Worm (Caenorhabditis elegans): ENCODE results near the gene Y53F4B.36.

The Y53F4B.36 gene

DNA sequence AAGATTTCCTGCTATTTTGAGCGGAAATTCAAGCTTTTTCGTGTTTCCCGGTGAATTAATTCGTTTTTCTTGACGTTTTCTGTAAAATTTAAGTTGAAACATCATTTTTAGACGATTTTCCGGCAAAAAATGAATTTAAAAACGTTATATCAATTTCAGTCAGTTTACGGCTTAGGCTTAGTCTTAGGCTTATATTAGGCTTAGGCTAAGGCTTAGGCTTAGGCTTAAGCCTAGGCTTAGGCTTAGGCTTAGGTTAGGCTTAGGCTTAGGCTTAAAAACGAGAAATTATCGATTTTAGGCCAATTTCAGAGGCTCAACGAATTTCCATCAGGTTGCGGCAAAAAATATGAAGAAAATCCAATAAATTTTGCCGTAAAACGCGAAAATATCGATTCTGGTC, 33.1 kb downstream of the Y53F4B.36 start:
- no peak for TF ChIP-seq unc-62 (GFP tag; optimal IDR thresholded peaks at IDR 0.05)

- TF ChIP-seq unc-62 (GFP tag; optimal IDR thresholded peaks at IDR 0.05), result no peak
Measured at ce11 chrII:15209309-15209708, 33.6 kb downstream of the Y53F4B.36 start.

DNA sequence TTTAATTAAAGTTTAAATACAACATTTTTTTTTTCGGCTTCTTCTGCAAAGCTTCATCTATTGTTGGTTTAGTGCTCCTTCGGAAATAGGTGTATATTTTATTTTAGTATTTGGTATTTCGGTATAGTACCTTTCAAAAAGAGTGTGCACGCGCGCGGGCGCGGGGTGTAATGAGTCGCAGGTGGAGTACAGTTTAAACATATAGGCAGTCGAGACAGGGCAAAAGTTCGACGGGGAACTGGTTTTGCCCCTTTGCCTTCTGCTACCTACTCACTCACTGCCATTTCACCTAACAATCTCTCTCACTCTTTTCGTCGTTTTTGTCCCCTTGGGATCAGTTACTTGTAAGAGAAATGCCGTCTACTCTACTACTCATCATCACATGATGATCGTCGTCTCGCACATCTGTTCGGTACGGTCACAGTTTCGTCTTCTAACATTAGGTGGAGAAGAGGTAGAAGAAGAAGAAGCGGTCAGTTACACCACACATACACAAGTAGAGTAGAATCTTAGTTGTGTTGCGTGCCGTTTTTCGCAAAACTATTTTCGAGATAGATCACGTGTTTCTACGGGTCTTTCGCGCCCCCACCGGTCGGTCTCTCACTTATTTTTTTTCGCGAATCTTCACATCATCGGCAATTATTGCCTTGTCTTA, 36.6 kb downstream of the Y53F4B.36 start:
- TF ChIP-seq unc-62 (GFP tag; optimal IDR thresholded peaks at IDR 0.05), result no peak

ce11 chrII:15213732-15214131, 38.0 kb downstream of the Y53F4B.36 start:
- TF ChIP-seq unc-62 (GFP tag; optimal IDR thresholded peaks at IDR 0.05), result no peak

DNA sequence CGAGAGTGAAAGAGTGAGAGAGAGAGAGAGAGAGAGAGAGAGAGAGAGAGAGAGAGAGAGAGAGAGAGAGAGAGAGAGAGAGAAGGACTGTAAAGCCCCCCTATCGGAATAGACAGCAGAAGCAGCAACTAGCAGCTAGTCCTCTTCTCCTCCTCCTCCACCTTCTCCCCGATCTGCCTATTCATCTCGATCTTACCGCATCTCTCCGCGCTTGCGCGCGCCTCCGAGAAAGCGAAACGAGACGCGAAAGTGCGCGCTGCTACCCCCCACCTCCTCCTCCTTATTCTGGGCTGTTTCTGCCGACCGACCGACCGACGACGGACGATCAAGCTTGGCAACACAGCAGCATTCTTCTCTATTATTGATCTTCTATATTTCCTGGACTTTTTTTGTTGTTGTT, 42.2 kb downstream of the Y53F4B.36 start:
- TF ChIP-seq unc-62 (GFP tag; optimal IDR thresholded peaks at IDR 0.05), result no peak

DNA sequence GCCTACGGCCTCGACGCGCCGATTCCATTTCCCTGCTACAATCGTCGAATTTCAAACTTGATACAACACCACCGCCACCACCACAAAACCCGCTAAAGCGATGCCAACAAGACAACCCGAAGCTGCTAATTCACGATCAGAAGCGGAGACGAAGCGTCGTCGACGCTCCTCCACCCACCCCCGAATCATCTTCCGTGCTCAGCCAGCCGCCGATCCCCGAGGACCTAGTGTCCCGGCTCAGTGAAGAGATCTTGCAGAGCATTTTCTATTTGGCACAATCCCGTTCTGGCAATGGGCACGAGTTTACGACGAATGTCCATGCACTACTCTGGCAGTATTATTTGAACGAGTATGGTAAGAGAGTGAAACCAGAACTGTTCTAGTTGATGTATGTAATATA, 42.9 kb downstream of the Y53F4B.36 start:
- no peak for TF ChIP-seq unc-62 (GFP tag; optimal IDR thresholded peaks at IDR 0.05)

- no peak for TF ChIP-seq unc-62 (GFP tag; optimal IDR thresholded peaks at IDR 0.05)
Measured at ce11 chrII:15219033-15219432, 43.3 kb downstream of the Y53F4B.36 start.

DNA sequence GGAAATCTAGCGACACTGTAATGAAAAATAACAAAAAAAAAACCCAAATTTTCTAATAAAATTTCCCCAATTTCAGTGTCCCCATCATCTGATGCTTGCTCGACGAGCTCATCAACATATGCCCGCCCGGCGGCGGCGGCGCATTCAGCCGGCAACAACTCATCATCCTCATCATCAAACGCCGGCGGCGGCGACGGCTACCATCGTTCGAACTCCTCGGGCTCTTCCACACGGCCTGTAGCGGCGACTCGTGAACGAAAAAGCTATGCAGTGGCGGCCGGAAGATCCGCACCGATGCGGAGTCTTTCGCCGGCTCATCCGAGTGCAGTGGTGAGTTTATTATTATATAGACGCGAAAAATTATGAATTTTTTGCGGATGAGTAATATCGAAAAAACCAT, 44.4 kb downstream of the Y53F4B.36 start:
- TF ChIP-seq unc-62 (GFP tag; optimal IDR thresholded peaks at IDR 0.05), result no peak

DNA sequence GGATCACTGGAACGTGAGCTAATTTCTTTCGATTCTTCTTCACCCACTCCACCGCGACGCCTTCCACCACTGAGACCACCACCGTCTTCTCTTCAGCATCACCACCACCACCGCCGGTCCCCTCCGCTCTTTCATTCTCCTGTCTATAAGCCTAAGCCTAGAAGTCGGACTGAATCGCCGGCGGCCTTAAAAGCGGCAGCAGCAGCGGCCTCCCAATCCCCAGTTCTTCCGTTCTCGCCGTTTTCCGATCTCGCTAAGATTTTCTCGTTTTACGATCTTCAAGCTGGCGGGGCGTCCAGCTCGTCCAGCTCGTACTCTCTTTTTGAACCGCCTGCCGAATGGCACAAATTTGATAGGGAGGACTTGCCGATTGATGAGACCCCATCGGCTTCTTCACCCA, 50.4 kb downstream of the Y53F4B.36 start:
- no peak for TF ChIP-seq unc-62 (GFP tag; optimal IDR thresholded peaks at IDR 0.05)

DNA sequence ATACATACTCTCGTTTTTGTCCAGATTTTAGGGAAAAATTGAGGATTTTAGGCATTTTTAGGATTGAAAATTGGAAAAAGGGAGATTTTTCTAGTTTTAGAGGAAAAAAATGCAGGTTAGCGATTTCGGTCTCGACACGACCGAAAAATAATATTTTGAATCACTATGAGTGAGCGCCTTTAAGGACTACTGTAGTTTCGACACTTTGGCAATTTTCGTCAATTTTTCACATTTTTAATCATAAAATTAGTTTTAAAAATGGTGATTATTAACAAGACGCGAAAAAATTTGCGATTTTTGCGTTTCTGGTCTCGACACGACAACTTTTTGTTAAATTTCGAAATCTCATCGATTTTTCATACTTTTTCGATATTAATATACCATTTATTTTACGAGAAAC, 51.1 kb downstream of the Y53F4B.36 start:
- TF ChIP-seq unc-62 (GFP tag; optimal IDR thresholded peaks at IDR 0.05), result no peak
